Worm (Caenorhabditis elegans) whole organism, mixed stage, embryonic: Measurements from ENCODE around the gene F31A3.3.

ENCODE experiments used
- M03D4.4 ChIP-seq: sonication (generic microtip); optimal IDR thresholded peaks from 2 replicates; lab custom pipeline; 2017; ENCODE audit warnings: mild to moderate bottlenecking, missing genetic modification characterization, missing compliant biosample characterization
- bed-3 ChIP-seq: fragments of 200-800 bp; sonication (Bioruptor generic); optimal IDR thresholded peaks from 3 replicates; lab custom pipeline; 2018; ENCODE audit warnings: mild to moderate bottlenecking, missing genetic modification characterization, moderate library complexity, missing compliant biosample characterization
- blmp-1 ChIP-seq: fragments of 150-350 bp; optimal IDR thresholded peaks from 2 replicates; lab custom pipeline; 2014; ENCODE audit warnings: missing biosample characterization, missing genetic modification characterization
- ceh-39 ChIP-seq: fragments of 150-350 bp; optimal IDR thresholded peaks from 2 replicates; lab custom pipeline; 2014; ENCODE audit warnings: missing biosample characterization, missing genetic modification characterization
- ceh-43 ChIP-seq: fragments of 200-800 bp; sonication (Bioruptor generic); optimal IDR thresholded peaks from 2 replicates; lab custom pipeline; 2018; ENCODE audit warnings: mild to moderate bottlenecking, missing genetic modification characterization, moderate library complexity, missing compliant biosample characterization
- ceh-83 ChIP-seq: fragments of 200-800 bp; sonication (Bioruptor generic); optimal IDR thresholded peaks from 2 replicates; lab custom pipeline; 2018; ENCODE audit warnings: mild to moderate bottlenecking, missing genetic modification characterization, missing compliant biosample characterization
- ces-1 ChIP-seq: fragments of 150-350 bp; optimal IDR thresholded peaks from 2 replicates; lab custom pipeline; 2014; ENCODE audit warnings: missing biosample characterization, missing genetic modification reagents, missing genetic modification characterization
- cnd-1 ChIP-seq: fragments of 200-800 bp; sonication (Bioruptor generic); optimal IDR thresholded peaks from 2 replicates; lab custom pipeline; 2018; ENCODE audit warnings: mild to moderate bottlenecking, missing genetic modification characterization, missing compliant biosample characterization
- drap-1 ChIP-seq: fragments of 200-800 bp; sonication (Bioruptor generic); optimal IDR thresholded peaks from 3 replicates; lab custom pipeline; 2018; ENCODE audit warnings: mild to moderate bottlenecking, missing genetic modification characterization, missing compliant biosample characterization
- elt-1 ChIP-seq: sonication (generic microtip); optimal IDR thresholded peaks from 2 replicates; lab custom pipeline; 2017; ENCODE audit warnings: missing genetic modification characterization, mild to moderate bottlenecking, missing compliant biosample characterization, antibody characterized with exemption, moderate library complexity, borderline replicate concordance; ENCODE audit not compliant: insufficient read depth
- elt-3 ChIP-seq: fragments of 150-350 bp; optimal IDR thresholded peaks from 2 replicates; lab custom pipeline; 2014; ENCODE audit warnings: missing biosample characterization, missing genetic modification characterization
- flh-1 ChIP-seq: fragments of 200-800 bp; sonication (Bioruptor generic); optimal IDR thresholded peaks from 2 replicates; lab custom pipeline; 2018; ENCODE audit warnings: mild to moderate bottlenecking, missing genetic modification characterization, moderate library complexity, missing compliant biosample characterization
- ham-2 ChIP-seq: fragments of 200-800 bp; sonication (Bioruptor generic); optimal IDR thresholded peaks from 2 replicates; lab custom pipeline; 2018; ENCODE audit warnings: mild to moderate bottlenecking, missing genetic modification characterization, missing compliant biosample characterization
- hlh-1 ChIP-seq: fragments of 150-350 bp; optimal IDR thresholded peaks from 2 replicates; lab custom pipeline; 2014; ENCODE audit warnings: missing biosample characterization, missing genetic modification reagents, missing genetic modification characterization
- lin-13 ChIP-seq: fragments of 150-350 bp; optimal IDR thresholded peaks from 2 replicates; lab custom pipeline; 2014; ENCODE audit warnings: missing biosample characterization, missing genetic modification characterization
- lin-32 ChIP-seq: fragments of 200-800 bp; sonication (Bioruptor generic); optimal IDR thresholded peaks from 2 replicates; lab custom pipeline; 2018; ENCODE audit warnings: mild to moderate bottlenecking, missing genetic modification characterization, missing compliant biosample characterization
- lsy-2 ChIP-seq: fragments of 150-350 bp; optimal IDR thresholded peaks from 2 replicates; lab custom pipeline; 2014; ENCODE audit warnings: missing biosample characterization, missing genetic modification characterization
- mab-5 ChIP-seq: fragments of 150-350 bp; optimal IDR thresholded peaks from 2 replicates; lab custom pipeline; 2014; ENCODE audit warnings: missing biosample characterization, missing genetic modification characterization
- mep-1 ChIP-seq: fragments of 150-350 bp; optimal IDR thresholded peaks from 2 replicates; lab custom pipeline; 2017; ENCODE audit warnings: missing biosample characterization, missing genetic modification reagents, missing genetic modification characterization, inconsistent platforms
- mls-2 ChIP-seq: sonication (generic microtip); optimal IDR thresholded peaks from 2 replicates; lab custom pipeline; 2016; ENCODE audit warnings: mild to moderate bottlenecking, missing genetic modification characterization, moderate library complexity, missing compliant biosample characterization
- nhr-12 ChIP-seq: fragments of 150-350 bp; optimal IDR thresholded peaks from 2 replicates; lab custom pipeline; 2014; ENCODE audit warnings: missing biosample characterization, missing genetic modification characterization
- nhr-2 ChIP-seq: fragments of 150-350 bp; optimal IDR thresholded peaks from 2 replicates; lab custom pipeline; 2014; ENCODE audit warnings: missing biosample characterization, missing genetic modification characterization
- nhr-237 ChIP-seq: fragments of 150-350 bp; optimal IDR thresholded peaks from 2 replicates; lab custom pipeline; 2014; ENCODE audit warnings: missing biosample characterization, missing genetic modification characterization
- nhr-28 ChIP-seq: fragments of 150-350 bp; optimal IDR thresholded peaks from 2 replicates; lab custom pipeline; 2014; ENCODE audit warnings: missing biosample characterization, missing genetic modification characterization
- nhr-76 ChIP-seq: sonication (generic microtip); optimal IDR thresholded peaks from 2 replicates; lab custom pipeline; 2017; ENCODE audit warnings: missing biosample characterization, missing genetic modification characterization
- pha-4 ChIP-seq: fragments of 150-350 bp; optimal IDR thresholded peaks from 2 replicates; lab custom pipeline; 2018; ENCODE audit warnings: missing biosample characterization, missing genetic modification reagents, missing genetic modification characterization
- sem-2 ChIP-seq: fragments of 200-800 bp; sonication (Bioruptor generic); optimal IDR thresholded peaks from 2 replicates; lab custom pipeline; 2018; ENCODE audit warnings: mild to moderate bottlenecking, missing genetic modification characterization, missing compliant biosample characterization
- snpc-4 ChIP-seq: fragments of 150-350 bp; optimal IDR thresholded peaks from 2 replicates; lab custom pipeline; 2014; ENCODE audit warnings: missing biosample characterization, missing genetic modification characterization
- sptf-1 ChIP-seq: sonication (generic microtip); optimal IDR thresholded peaks from 2 replicates; lab custom pipeline; 2017; ENCODE audit warnings: mild to moderate bottlenecking, missing genetic modification characterization, moderate library complexity, missing compliant biosample characterization
- tbx-8 ChIP-seq: fragments of 200-800 bp; sonication (Bioruptor generic); optimal IDR thresholded peaks from 2 replicates; lab custom pipeline; 2018; ENCODE audit warnings: mild to moderate bottlenecking, missing genetic modification characterization, moderate library complexity, missing compliant biosample characterization
- unc-120 ChIP-seq: sonication (generic microtip); optimal IDR thresholded peaks from 2 replicates; lab custom pipeline; 2017; ENCODE audit warnings: missing genetic modification characterization, missing compliant biosample characterization; ENCODE audit not compliant: poor library complexity, severe bottlenecking
- unc-39 ChIP-seq: fragments of 150-350 bp; optimal IDR thresholded peaks from 2 replicates; lab custom pipeline; 2014; ENCODE audit warnings: missing biosample characterization, missing genetic modification characterization
- unc-62 ChIP-seq: fragments of 150-350 bp; optimal IDR thresholded peaks from 2 replicates; lab custom pipeline; 2014; ENCODE audit warnings: missing biosample characterization, missing genetic modification reagents, missing genetic modification characterization
- zip-8 ChIP-seq: fragments of 150-350 bp; optimal IDR thresholded peaks from 2 replicates; lab custom pipeline; 2014; ENCODE audit warnings: missing biosample characterization, missing genetic modification characterization
- ztf-11 ChIP-seq: fragments of 150-350 bp; optimal IDR thresholded peaks from 2 replicates; lab custom pipeline; 2014; ENCODE audit warnings: missing biosample characterization, missing genetic modification characterization

The F31A3.3 gene

ce11 chrX:17515207-17515902, 18.5 kb downstream of the F31A3.3 start:
- TF ChIP-seq M03D4.4 (tag; lab: Kevin White, UChicago) (no peak), elt-1 (tag; lab: Kevin White, UChicago) (no peak), ceh-39 (tag; lab: Kevin White, UChicago) (no peak), blmp-1 (tag; lab: Kevin White, UChicago) (no peak), hlh-1 (tag; lab: Kevin White, UChicago) (no peak), lsy-2 (tag; lab: Kevin White, UChicago) (no peak), nhr-2 (no peak), ztf-11 (tag; lab: Kevin White, UChicago) (no peak), flh-1 (no peak), zip-8 (tag; lab: Kevin White, UChicago) (no peak), pha-4 (tag; lab: Kevin White, UChicago) (no peak)

ce11 chrX:17514422-17514821, 19.4 kb downstream of the F31A3.3 start:
- no peak for TF ChIP-seq drap-1 (GFP tag; lab: Kevin White, UChicago)
- TF ChIP-seq unc-62 (GFP tag; lab: Kevin White, UChicago) = no peak
- TF ChIP-seq sem-2 (GFP tag; lab: Kevin White, UChicago) = no peak
- TF ChIP-seq hlh-1 (tag; lab: Kevin White, UChicago) = no peak
- TF ChIP-seq elt-1 (tag; lab: Kevin White, UChicago) = no peak
- no peak for TF ChIP-seq nhr-28 (tag; lab: Kevin White, UChicago)
- TF ChIP-seq flh-1 = no peak
- TF ChIP-seq mls-2 (tag; lab: Kevin White, UChicago) = no peak
- TF ChIP-seq snpc-4 (tag; lab: Kevin White, UChicago) = no peak
- TF ChIP-seq ham-2 = no peak
- TF ChIP-seq M03D4.4 (tag; lab: Kevin White, UChicago) = no peak
- TF ChIP-seq lin-13 (tag; lab: Kevin White, UChicago) = no peak
- no peak for TF ChIP-seq nhr-2
- no peak for TF ChIP-seq mep-1 (tag; lab: Kevin White, UChicago)
- no peak for TF ChIP-seq cnd-1 (tag; lab: Kevin White, UChicago)
- no peak for TF ChIP-seq unc-120

ce11 chrX:17513507-17514113, 20.3 kb downstream of the F31A3.3 start, which contains the start of gene nhr-1:
nhr-1 (plus strand) TSS chrX:17514063.
- TF ChIP-seq bed-3 (GFP tag; lab: Kevin White, UChicago) (no peak), blmp-1 (tag; lab: Kevin White, UChicago) (peak; percentile 9), hlh-1 (tag; lab: Kevin White, UChicago) (peak; percentile 82), unc-62 (GFP tag; lab: Kevin White, UChicago) (peak; percentile 82), mab-5 (tag; lab: Kevin White, UChicago) (no peak), ceh-83 (no peak), nhr-76 (no peak), mls-2 (tag; lab: Kevin White, UChicago) (peak; percentile 80), flh-1 (no peak), mep-1 (tag; lab: Kevin White, UChicago) (peak; percentile 86), nhr-12 (tag; lab: Kevin White, UChicago) (no peak), ham-2 (peak; percentile 66), ces-1 (GFP tag; lab: Kevin White, UChicago) (peak; percentile 76), snpc-4 (tag; lab: Kevin White, UChicago) (no peak), lin-13 (tag; lab: Kevin White, UChicago) (peak; percentile 70), drap-1 (GFP tag; lab: Kevin White, UChicago) (peak; percentile 44), ceh-39 (tag; lab: Kevin White, UChicago) (peak; percentile 8), elt-1 (tag; lab: Kevin White, UChicago) (peak; percentile 39), tbx-8 (GFP tag; lab: Kevin White, UChicago) (peak; percentile 34), nhr-237 (peak; percentile 75), ceh-43 (GFP tag; lab: Kevin White, UChicago) (no peak), pha-4 (tag; lab: Kevin White, UChicago) (peak; percentile 83), nhr-28 (tag; lab: Kevin White, UChicago) (no peak), M03D4.4 (tag; lab: Kevin White, UChicago) (peak; percentile 80), cnd-1 (tag; lab: Kevin White, UChicago) (no peak), lsy-2 (tag; lab: Kevin White, UChicago) (peak; percentile 40), unc-120 (peak; percentile 95), elt-3 (tag; lab: Kevin White, UChicago) (no peak), sptf-1 (tag; lab: Kevin White, UChicago) (peak; percentile 64), sem-2 (GFP tag; lab: Kevin White, UChicago) (no peak), nhr-2 (peak; percentile 70), unc-39 (no peak), zip-8 (tag; lab: Kevin White, UChicago) (no peak), lin-32 (no peak), ztf-11 (tag; lab: Kevin White, UChicago) (no peak)
